Worm (Caenorhabditis elegans) whole organism, young adult: Measurements from ENCODE around the gene F56D6.11.
"Not testable (repeated sequence)": the region's sequence is repeated elsewhere in the genome, so short reads cannot be mapped to it uniquely, and the experiment has no call there.

ENCODE experiments used
- B0035.1 ChIP-seq: sonication (generic microtip); optimal IDR thresholded peaks from 2 replicates; lab custom pipeline; 2016; ENCODE audit warnings: missing genetic modification characterization, mild to moderate bottlenecking, missing compliant biosample characterization, missing genotype, missing genetic modification reagents
- B0261.1 ChIP-seq: sonication (generic microtip); optimal IDR thresholded peaks from 2 replicates; lab custom pipeline; 2016; ENCODE audit warnings: mild to moderate bottlenecking, missing genetic modification characterization, moderate library complexity, missing compliant biosample characterization
- B0336.3 ChIP-seq: fragments of 200-800 bp; sonication (Bioruptor generic); IDR thresholded peaks from 2 replicates; pipeline ENCODE4 v1.3.6; 2022; ENCODE audit warnings: missing genetic modification characterization, missing compliant biosample characterization
- F10E7.11 ChIP-seq: sonication (generic microtip); optimal IDR thresholded peaks from 2 replicates; lab custom pipeline; 2017; ENCODE audit warnings: mild to moderate bottlenecking, missing genetic modification characterization, moderate library complexity, missing compliant biosample characterization
- F23B12.7 ChIP-seq: sonication (generic microtip); optimal IDR thresholded peaks from 2 replicates; lab custom pipeline; 2017; ENCODE audit warnings: missing genetic modification characterization, mild to moderate bottlenecking, missing compliant biosample characterization, antibody characterized with exemption, moderate library complexity; ENCODE audit not compliant: insufficient read depth
- K12H6.12 ChIP-seq: fragments of 200-800 bp; sonication (Bioruptor generic); optimal IDR thresholded peaks from 2 replicates; lab custom pipeline; 2018; ENCODE audit warnings: mild to moderate bottlenecking, missing genetic modification characterization, missing compliant biosample characterization
- T26A5.8 ChIP-seq: sonication (generic microtip); optimal IDR thresholded peaks from 2 replicates; lab custom pipeline; 2016; ENCODE audit warnings: missing genetic modification characterization, missing compliant biosample characterization
- ama-1 ChIP-seq, 3 experiments: fragments of 150-350 bp in 1 of 3; sonication (generic microtip) in 2 of 3; optimal IDR thresholded peaks; 2 replicates each; lab custom pipeline; 2014 to 2018; ENCODE audit warnings: missing biosample characterization in 2 of 3, missing genetic modification characterization in 2 of 3, missing genetic modification reagents in 2 of 3
- athp-1 ChIP-seq: sonication (generic microtip); optimal IDR thresholded peaks from 2 replicates; lab custom pipeline; 2017; ENCODE audit warnings: mild to moderate bottlenecking, missing genetic modification characterization, missing compliant biosample characterization
- bed-1 ChIP-seq: fragments of 200-800 bp; sonication (Bioruptor generic); IDR thresholded peaks from 2 replicates; pipeline ENCODE4 v1.3.6; 2022; ENCODE audit warnings: missing genetic modification reagents, missing genetic modification characterization, missing compliant biosample characterization
- bed-2 ChIP-seq: fragments of 200-800 bp; sonication (Bioruptor generic); IDR thresholded peaks from 2 replicates; pipeline ENCODE4 v1.3.6; 2022; ENCODE audit warnings: missing genetic modification reagents, missing genetic modification characterization, missing compliant biosample characterization
- cebp-1 ChIP-seq, 2 experiments: fragments of 200-800 bp in 1 of 2; sonication (Bioruptor generic) in 1 of 2; sonication (generic microtip) in 1 of 2; IDR thresholded peaks in 1 of 2; optimal IDR thresholded peaks in 1 of 2; 2 replicates each; pipeline versions ENCODE4 v1.3.6 to Lab custom; 2017 to 2022; ENCODE audit warnings: missing compliant biosample characterization in 2 of 2, missing genetic modification characterization in 2 of 2, mild to moderate bottlenecking in 1 of 2, missing genetic modification reagents in 1 of 2, moderate library complexity in 1 of 2
- ceh-27 ChIP-seq: fragments of 200-800 bp; sonication (Bioruptor generic); optimal IDR thresholded peaks from 2 replicates; lab custom pipeline; 2018; ENCODE audit warnings: mild to moderate bottlenecking, missing genetic modification characterization, moderate library complexity, missing compliant biosample characterization
- die-1 ChIP-seq: sonication (generic microtip); optimal IDR thresholded peaks from 2 replicates; lab custom pipeline; 2016; ENCODE audit warnings: missing genotype, mild to moderate bottlenecking, missing genetic modification characterization, missing compliant biosample characterization
- egrh-3 ChIP-seq: fragments of 200-800 bp; sonication (Bioruptor generic); IDR thresholded peaks from 2 replicates; pipeline ENCODE4 v1.3.6; 2022; ENCODE audit warnings: missing genetic modification reagents, missing genetic modification characterization, missing compliant biosample characterization
- ets-4 ChIP-seq: fragments of 200-800 bp; sonication (Bioruptor generic); optimal IDR thresholded peaks from 2 replicates; lab custom pipeline; 2018; ENCODE audit warnings: mild to moderate bottlenecking, missing genetic modification characterization, missing compliant biosample characterization
- fkh-3 ChIP-seq: sonication (generic microtip); optimal IDR thresholded peaks from 2 replicates; lab custom pipeline; 2016; ENCODE audit warnings: mild to moderate bottlenecking, missing genetic modification characterization, missing compliant biosample characterization
- gei-17 ChIP-seq: fragments of 200-800 bp; sonication (Bioruptor generic); optimal IDR thresholded peaks from 2 replicates; lab custom pipeline; 2018; ENCODE audit warnings: mild to moderate bottlenecking, missing genetic modification characterization, missing compliant biosample characterization
- him-1 ChIP-seq: sonication (generic microtip); optimal IDR thresholded peaks from 2 replicates; lab custom pipeline; 2016; ENCODE audit warnings: missing genotype, missing genetic modification reagents, missing genetic modification characterization, missing compliant biosample characterization
- hlh-12 ChIP-seq: sonication (generic microtip); optimal IDR thresholded peaks from 2 replicates; lab custom pipeline; 2016; ENCODE audit warnings: missing genetic modification characterization, missing compliant biosample characterization
- hmg-1.2 ChIP-seq: fragments of 200-800 bp; sonication (Bioruptor generic); IDR thresholded peaks from 2 replicates; pipeline ENCODE4 v1.3.6; 2022; ENCODE audit warnings: missing genetic modification reagents, missing genetic modification characterization, missing compliant biosample characterization
- let-607 ChIP-seq, 2 experiments: fragments of 200-800 bp in 1 of 2; sonication (Bioruptor generic) in 1 of 2; sonication (generic microtip) in 1 of 2; optimal IDR thresholded peaks; 2 replicates each; lab custom pipeline; 2016 to 2018; ENCODE audit warnings: mild to moderate bottlenecking in 2 of 2, missing compliant biosample characterization in 2 of 2, missing genetic modification characterization in 2 of 2, moderate library complexity in 2 of 2, missing genotype in 1 of 2
- lin-26 ChIP-seq: fragments of 200-800 bp; sonication (Bioruptor generic); IDR thresholded peaks from 2 replicates; pipeline ENCODE4 v1.3.6; 2022; ENCODE audit warnings: missing genetic modification reagents, missing genetic modification characterization, missing compliant biosample characterization
- lsy-27 ChIP-seq: sonication (generic microtip); optimal IDR thresholded peaks from 2 replicates; lab custom pipeline; 2017; ENCODE audit warnings: missing genetic modification characterization, mild to moderate bottlenecking, missing compliant biosample characterization, antibody characterized with exemption, missing genotype, borderline replicate concordance; ENCODE audit not compliant: insufficient read depth
- madf-10 ChIP-seq: sonication (generic microtip); optimal IDR thresholded peaks from 2 replicates; lab custom pipeline; 2016; ENCODE audit warnings: mild to moderate bottlenecking, missing genetic modification characterization, missing compliant biosample characterization
- madf-8 ChIP-seq: fragments of 200-800 bp; sonication (Bioruptor generic); conservative IDR thresholded peaks from 2 replicates; pipeline ENCODE4 v1.3.6; 2022; ENCODE audit warnings: missing genetic modification reagents, missing genetic modification characterization, missing compliant biosample characterization
- nfyb-1 ChIP-seq: fragments of 200-800 bp; sonication (Bioruptor generic); IDR thresholded peaks from 2 replicates; pipeline ENCODE4 v1.3.6; 2022; ENCODE audit warnings: missing genetic modification reagents, missing genetic modification characterization, missing compliant biosample characterization
- nhr-120 ChIP-seq: fragments of 200-800 bp; sonication (Bioruptor generic); IDR thresholded peaks from 2 replicates; pipeline ENCODE4 v1.3.6; 2022; ENCODE audit warnings: missing genetic modification characterization, missing compliant biosample characterization
- nhr-179 ChIP-seq: sonication (generic microtip); optimal IDR thresholded peaks from 2 replicates; lab custom pipeline; 2016; ENCODE audit warnings: mild to moderate bottlenecking, missing genetic modification characterization, missing compliant biosample characterization
- nhr-80 ChIP-seq: sonication (generic microtip); optimal IDR thresholded peaks from 2 replicates; lab custom pipeline; 2016; ENCODE audit warnings: missing genetic modification characterization, missing compliant biosample characterization
- nhr-90 ChIP-seq: sonication (generic microtip); optimal IDR thresholded peaks from 2 replicates; lab custom pipeline; 2016; ENCODE audit warnings: missing genotype, mild to moderate bottlenecking, missing genetic modification characterization, missing compliant biosample characterization
- pbrm-1 ChIP-seq: fragments of 200-800 bp; sonication (Bioruptor generic); IDR thresholded peaks from 2 replicates; pipeline ENCODE4 v1.3.6; 2022; ENCODE audit warnings: missing genetic modification reagents, missing genetic modification characterization, missing compliant biosample characterization
- rpc-1 ChIP-seq, 2 experiments: fragments of 150-350 bp in 1 of 2; sonication (generic microtip) in 1 of 2; optimal IDR thresholded peaks; 2 replicates each; lab custom pipeline; 2014 to 2018; ENCODE audit warnings: missing biosample characterization in 1 of 2, missing genetic modification characterization in 1 of 2, missing genetic modification reagents in 1 of 2, missing genotype in 1 of 2
- snpc-1.1 ChIP-seq: sonication (generic microtip); optimal IDR thresholded peaks from 2 replicates; lab custom pipeline; 2017; ENCODE audit warnings: missing genetic modification characterization, mild to moderate bottlenecking, missing compliant biosample characterization, antibody characterized with exemption, moderate library complexity, missing genotype, missing genetic modification reagents; ENCODE audit not compliant: insufficient read depth
- unc-130 ChIP-seq: sonication (generic microtip); optimal IDR thresholded peaks from 2 replicates; lab custom pipeline; 2016; ENCODE audit warnings: missing genetic modification reagents, missing genetic modification characterization, missing compliant biosample characterization
- unc-62 ChIP-seq: fragments of 150-350 bp; optimal IDR thresholded peaks from 2 replicates; lab custom pipeline; 2014; ENCODE audit warnings: missing biosample characterization, missing genetic modification reagents, missing genetic modification characterization
- zfh-2 ChIP-seq: fragments of 200-800 bp; sonication (Bioruptor generic); conservative IDR thresholded peaks from 2 replicates; pipeline ENCODE4 v1.3.6; 2022; ENCODE audit warnings: missing genetic modification reagents, missing genetic modification characterization, missing compliant biosample characterization

The F56D6.11 gene

ce11 chrIV:3941658-3942328, 35.5 kb upstream of the F56D6.11 start, which contains the start of gene clec-174:
Gene clec-174 (minus strand): TSS chrIV:3941708.
- no peak for TF ChIP-seq ama-1 (optimal IDR thresholded peaks at IDR 0.05; lab: Kevin White, UChicago)
- no peak for TF ChIP-seq ama-1 (GFP tag; optimal IDR thresholded peaks at IDR 0.05; lab: Kevin White, UChicago)
- TF ChIP-seq ceh-27, result no peak
- no peak for TF ChIP-seq let-607 (tag; optimal IDR thresholded peaks at IDR 0.05; lab: Kevin White, UChicago)
- no peak for TF ChIP-seq snpc-1.1
- TF ChIP-seq nhr-90 (tag; lab: Kevin White, UChicago), result no peak

ce11 chrIV:3937097-3937496, 30.8 kb upstream of the F56D6.11 start, which contains the start of gene clec-71:
Gene clec-71 (plus strand): TSS chrIV:3937458.
- TF ChIP-seq nhr-179 (tag; lab: Kevin White, UChicago) (no peak), B0336.3 (GFP tag; lab: Robert Waterston, UW) (no peak), cebp-1 (GFP tag; IDR thresholded peaks at IDR 0.05; lab: Robert Waterston, UW) (no peak), cebp-1 (tag; optimal IDR thresholded peaks at IDR 0.05; lab: Kevin White, UChicago) (no peak), K12H6.12 (no peak), die-1 (tag; lab: Kevin White, UChicago) (no peak), B0035.1 (no peak), hlh-12 (tag; lab: Kevin White, UChicago) (no peak), madf-8 (no peak), T26A5.8 (tag; lab: Kevin White, UChicago) (no peak)
- TF ChIP-seq, all 124 proteins: peak for 0

ce11 chrIV:3932408-3932807, 26.1 kb upstream of the F56D6.11 start, which contains the start of gene clec-70:
Gene clec-70 (plus strand): TSS chrIV:3932708.
- TF ChIP-seq nfyb-1 (GFP tag; lab: Robert Waterston, UW); ets-4; gei-17 (GFP tag; lab: Kevin White, UChicago): not testable (repeated sequence)
- TF ChIP-seq, all 124 proteins: peak for 0; not testable (repeated sequence) for 124

ce11 chrIV:3926117-3926516, 19.8 kb upstream of the F56D6.11 start, which contains the start of gene clec-68:
Gene clec-68 (plus strand): TSS chrIV:3926417.
- TF ChIP-seq bed-1 (GFP tag; lab: Robert Waterston, UW), result no peak
- no peak for TF ChIP-seq nhr-120 (GFP tag; lab: Robert Waterston, UW)
- TF ChIP-seq unc-130 (GFP tag; lab: Kevin White, UChicago), result no peak
- no peak for TF ChIP-seq athp-1
- no peak for TF ChIP-seq unc-62 (GFP tag; lab: Kevin White, UChicago)
- no peak for TF ChIP-seq hmg-1.2 (GFP tag; lab: Robert Waterston, UW)
- no peak for TF ChIP-seq egrh-3 (GFP tag; lab: Robert Waterston, UW)
- no peak for TF ChIP-seq B0261.1 (tag; lab: Kevin White, UChicago)
- TF ChIP-seq zfh-2 (GFP tag; lab: Robert Waterston, UW), result no peak

ce11 chrIV:3921898-3922297, 15.6 kb upstream of the F56D6.11 start, which contains the start of gene clec-67:
Gene clec-67 (plus strand): TSS chrIV:3922165.
- TF ChIP-seq nhr-80 (tag; lab: Kevin White, UChicago) (peak; percentile 44), bed-2 (GFP tag; lab: Robert Waterston, UW) (no peak)

ce11 chrIV:3919506-3919905, 13.2 kb upstream of the F56D6.11 start, which contains the start of gene srz-19:
Gene srz-19 (plus strand): TSS chrIV:3919806.
- no peak for TF ChIP-seq egrh-3 (GFP tag; lab: Robert Waterston, UW)
- no peak for TF ChIP-seq him-1 (tag; lab: Kevin White, UChicago)
- no peak for TF ChIP-seq nfyb-1 (GFP tag; lab: Robert Waterston, UW)
- TF ChIP-seq rpc-1 (optimal IDR thresholded peaks at IDR 0.05; lab: Kevin White, UChicago), result no peak
- TF ChIP-seq rpc-1 (tag; optimal IDR thresholded peaks at IDR 0.05; lab: Kevin White, UChicago), result no peak
- no peak for TF ChIP-seq lsy-27 (tag; lab: Kevin White, UChicago)
- TF ChIP-seq fkh-3, result no peak
- no peak for TF ChIP-seq lin-26 (GFP tag; lab: Robert Waterston, UW)
- TF ChIP-seq F23B12.7 (tag; lab: Kevin White, UChicago), result no peak
- TF ChIP-seq F10E7.11 (tag; lab: Kevin White, UChicago), result no peak
- TF ChIP-seq pbrm-1, result no peak
- no peak for TF ChIP-seq gei-17 (GFP tag; lab: Kevin White, UChicago)
- no peak for TF ChIP-seq madf-10 (tag; lab: Kevin White, UChicago)
